Worm (Caenorhabditis elegans) whole organism, L1 larva: ENCODE results near the gene H28G03.3.

Source experiments
- aha-1 ChIP-seq: fragments of 150-350 bp; optimal IDR thresholded peaks from 2 replicates; lab custom pipeline; 2014; ENCODE audit warnings: missing biosample characterization, missing genetic modification characterization
- nhr-76 ChIP-seq: sonication (generic microtip); optimal IDR thresholded peaks from 2 replicates; lab custom pipeline; 2017; ENCODE audit warnings: missing biosample characterization, missing genetic modification characterization
- snpc-4 ChIP-seq: fragments of 150-350 bp; optimal IDR thresholded peaks from 2 replicates; lab custom pipeline; 2014; ENCODE audit warnings: missing biosample characterization, missing genetic modification characterization

ce11 chrX:5179050-5179449, 47.1 kb downstream of the H28G03.3 start, which contains the start of gene metl-9:
- TF ChIP-seq nhr-76: no peak
- TF ChIP-seq snpc-4 (tag; lab: Kevin White, UChicago): no peak
- no peak for TF ChIP-seq aha-1 (tag; lab: Kevin White, UChicago)
